Worm (Caenorhabditis elegans) whole organism, L2 larva: Measurements from ENCODE around the gene bath-1.

Source experiments
- ceh-82 ChIP-seq: fragments of 150-350 bp; optimal IDR thresholded peaks from 2 replicates; lab custom pipeline; 2014; ENCODE audit warnings: missing biosample characterization, missing genetic modification characterization
- nhr-10 ChIP-seq: sonication (generic microtip); optimal IDR thresholded peaks from 2 replicates; lab custom pipeline; 2017; ENCODE audit warnings: missing biosample characterization, missing genetic modification characterization
- unc-62 ChIP-seq: fragments of 150-350 bp; optimal IDR thresholded peaks from 2 replicates; lab custom pipeline; 2014; ENCODE audit warnings: missing biosample characterization, missing genetic modification reagents, missing genetic modification characterization

DNA sequence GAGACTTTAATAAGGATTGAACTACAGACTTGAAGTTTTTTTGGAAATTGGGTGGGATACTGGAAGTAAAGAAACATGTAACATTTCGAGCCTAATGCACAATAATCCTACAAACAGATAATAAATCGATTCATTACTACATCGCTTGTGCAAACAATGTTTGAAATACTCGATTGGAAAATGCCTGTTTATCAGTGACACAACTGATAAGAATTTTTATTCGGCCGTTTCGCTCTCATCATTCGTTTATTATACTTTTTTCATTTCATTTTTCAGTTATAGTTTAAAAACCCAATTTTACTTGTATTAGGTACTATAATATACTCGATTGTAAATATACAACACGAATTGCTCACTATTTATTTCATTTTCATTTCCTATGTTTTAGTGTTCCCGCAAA, 32.9 kb downstream of the bath-1 start:
- TF ChIP-seq nhr-10 (no peak), ceh-82 (tag; lab: Kevin White, UChicago) (no peak), unc-62 (GFP tag; lab: Kevin White, UChicago) (no peak)
